Worm (Caenorhabditis elegans): Measurements from ENCODE around the gene daf-36.

The daf-36 gene

DNA sequence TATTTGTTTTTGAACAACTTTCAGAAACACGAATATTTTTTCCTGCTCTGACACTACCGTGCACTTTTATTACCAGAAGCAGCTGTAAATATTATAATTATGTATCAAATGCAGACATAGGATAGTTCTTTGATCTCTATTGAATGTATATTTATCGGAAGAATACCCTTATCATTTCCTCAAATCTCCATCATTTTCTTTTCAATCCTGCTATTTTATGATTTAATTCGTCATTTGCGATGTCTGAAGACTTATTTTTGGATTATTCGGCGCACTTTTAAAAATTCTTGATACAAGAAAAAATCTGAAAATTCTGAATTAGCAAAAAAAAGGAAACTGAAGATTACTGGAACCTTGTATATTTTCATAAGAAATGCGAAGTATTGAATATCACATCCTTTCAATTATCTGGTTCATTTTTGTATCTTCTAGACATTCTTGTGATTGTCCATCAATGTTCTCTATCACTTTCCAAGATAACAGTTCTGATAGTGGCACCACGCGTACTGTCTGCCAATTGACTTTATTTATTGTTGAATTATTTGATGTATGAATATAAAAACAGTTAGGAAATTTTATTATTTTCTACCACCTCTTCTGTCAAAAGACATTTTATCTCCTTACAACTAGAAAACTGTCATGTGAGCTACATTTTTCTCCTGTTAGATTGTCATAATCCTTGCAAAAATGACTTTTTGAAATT lies 18.7 kb upstream of the daf-36 start:
- TF ChIP-seq tra-1 (GFP tag; IDR thresholded peaks at IDR 0.05) (no peak), snpc-4 (tag; optimal IDR thresholded peaks at IDR 0.05) (no peak), nhr-11 (tag; optimal IDR thresholded peaks at IDR 0.05) (no peak), gei-8 (GFP tag; optimal IDR thresholded peaks at IDR 0.05) (no peak), tag-97 (GFP tag; IDR thresholded peaks at IDR 0.05) (no peak), attf-4 (tag; optimal IDR thresholded peaks at IDR 0.05) (no peak), snpc-1.2 (GFP tag; IDR thresholded peaks at IDR 0.05) (no peak), vab-7 (GFP tag; IDR thresholded peaks at IDR 0.05) (no peak), mdl-1 (tag; optimal IDR thresholded peaks at IDR 0.05) (peak in 1 of 2 experiments; percentile 5), pha-4 (GFP tag; IDR thresholded peaks at IDR 0.05) (no peak), pha-4 (tag; optimal IDR thresholded peaks at IDR 0.05) (no peak), dmd-6 (GFP tag; IDR thresholded peaks at IDR 0.05) (peak; percentile 18; the same call in 1 of the 2 replicates), ceh-82 (tag; optimal IDR thresholded peaks at IDR 0.05) (no peak), mep-1 (tag; optimal IDR thresholded peaks at IDR 0.05) (no peak), pqm-1 (tag; optimal IDR thresholded peaks at IDR 0.05) (peak; percentile 50), F10B5.3 (tag; optimal IDR thresholded peaks at IDR 0.05) (no peak), zip-2 (tag; optimal IDR thresholded peaks at IDR 0.05) (no peak), ama-1 (optimal IDR thresholded peaks at IDR 0.05) (no peak), hlh-30 (tag; optimal IDR thresholded peaks at IDR 0.05; ENCODE audit: insufficient read depth) (peak; percentile 20), Y48G9A.11 (GFP tag; IDR thresholded peaks at IDR 0.05) (no peak), nhr-28 (tag; optimal IDR thresholded peaks at IDR 0.05) (peak; percentile 67), lsy-2 (tag; optimal IDR thresholded peaks at IDR 0.05) (no peak), R02D3.7 (tag; optimal IDR thresholded peaks at IDR 0.05) (no peak), php-3 (GFP tag; IDR thresholded peaks at IDR 0.05) (peak; percentile 86), hlh-11 (tag; optimal IDR thresholded peaks at IDR 0.05) (peak; percentile 34), lin-13 (GFP tag; optimal IDR thresholded peaks at IDR 0.05) (no peak), ztf-11 (tag; optimal IDR thresholded peaks at IDR 0.05) (no peak), lin-38 (GFP tag; IDR thresholded peaks at IDR 0.05) (no peak), dve-1 (tag; optimal IDR thresholded peaks at IDR 0.05; ENCODE audit: insufficient read depth) (peak; percentile 57), hif-1 (tag; optimal IDR thresholded peaks at IDR 0.05) (no peak), nhr-237 (tag; optimal IDR thresholded peaks at IDR 0.05) (no peak), aha-1 (tag) (no peak), nhr-102 (tag; optimal IDR thresholded peaks at IDR 0.05) (no peak), daf-16 (GFP tag; optimal IDR thresholded peaks at IDR 0.05) (no peak), daf-16 (tag; optimal IDR thresholded peaks at IDR 0.05) (peak; percentile 73), daf-12 (tag; optimal IDR thresholded peaks at IDR 0.05) (no peak), unc-39 (tag; optimal IDR thresholded peaks at IDR 0.05) (no peak), rbr-2 (tag; optimal IDR thresholded peaks at IDR 0.05) (no peak), arid-1 (GFP tag; conservative IDR thresholded peaks at IDR 0.05) (no peak), sdz-12 (GFP tag; optimal IDR thresholded peaks at IDR 0.05) (no peak), egl-43 (GFP tag; IDR thresholded peaks at IDR 0.05) (no peak), Y5F2A.4 (GFP tag; optimal IDR thresholded peaks at IDR 0.05) (no peak), nhr-10 (tag; optimal IDR thresholded peaks at IDR 0.05) (no peak), nhr-25 (tag; optimal IDR thresholded peaks at IDR 0.05; ENCODE audit: borderline replicate concordance, insufficient read depth) (no peak)
